Worm (Caenorhabditis elegans): Measurements from ENCODE around the gene T05A8.2.
A peak's percentile ranks its signal among the peaks of the same experiment; 100 is the strongest.

Gene T05A8.2

DNA sequence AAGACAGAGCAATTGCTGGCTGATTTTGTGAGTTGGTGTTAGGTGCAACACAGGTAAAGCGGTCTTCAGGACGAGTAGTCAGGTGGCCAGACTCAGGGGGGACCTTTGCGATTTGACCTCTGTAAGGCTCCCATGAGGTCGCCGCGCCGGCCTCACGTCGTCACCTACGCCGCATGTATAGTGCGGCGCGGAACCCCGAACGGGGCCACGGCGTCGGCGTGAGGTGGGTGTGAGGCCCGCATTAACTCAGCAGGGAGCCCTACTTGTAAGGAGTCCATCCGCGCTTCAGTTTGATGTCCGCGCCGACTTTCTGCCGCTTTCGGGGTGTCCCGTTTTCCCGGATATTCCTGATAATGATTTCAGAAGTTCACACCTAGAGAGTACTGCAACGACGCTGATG is 43.8 kb upstream of the T05A8.2 start (continued):
- no peak for TF ChIP-seq efl-3 (GFP tag; optimal IDR thresholded peaks at IDR 0.05)

- no peak for TF ChIP-seq xbp-1 (tag; optimal IDR thresholded peaks at IDR 0.05)
- TF ChIP-seq nhr-71 (tag; optimal IDR thresholded peaks at IDR 0.05), result no peak
- TF ChIP-seq isw-1 (GFP tag; IDR thresholded peaks at IDR 0.05), result no peak
- no peak for TF ChIP-seq nhr-19 (GFP tag; conservative IDR thresholded peaks at IDR 0.05)
- TF ChIP-seq ama-1 (optimal IDR thresholded peaks at IDR 0.05), result no peak
- no peak for TF ChIP-seq C34B4.2 (tag; optimal IDR thresholded peaks at IDR 0.05)
- TF ChIP-seq ceh-82 (tag; optimal IDR thresholded peaks at IDR 0.05), result no peak
- TF ChIP-seq swsn-7 (tag; optimal IDR thresholded peaks at IDR 0.05), result no peak
- TF ChIP-seq blmp-1 (tag; optimal IDR thresholded peaks at IDR 0.05), result no peak
- TF ChIP-seq elt-3 (tag; optimal IDR thresholded peaks at IDR 0.05), result no peak
- no peak for TF ChIP-seq jun-1 (tag; optimal IDR thresholded peaks at IDR 0.05)
- no peak for TF ChIP-seq nhr-237 (tag; optimal IDR thresholded peaks at IDR 0.05)
- TF ChIP-seq unc-62 (GFP tag; optimal IDR thresholded peaks at IDR 0.05), result no peak
- no peak for TF ChIP-seq unc-30 (tag; optimal IDR thresholded peaks at IDR 0.05)
Observed at ce11 chrII:2752999-2753398, 42.2 kb upstream of the T05A8.2 start, which contains the start of gene F29A7.3. Gene F29A7.3, plus strand, starts transcription at chrII:2753299.

DNA sequence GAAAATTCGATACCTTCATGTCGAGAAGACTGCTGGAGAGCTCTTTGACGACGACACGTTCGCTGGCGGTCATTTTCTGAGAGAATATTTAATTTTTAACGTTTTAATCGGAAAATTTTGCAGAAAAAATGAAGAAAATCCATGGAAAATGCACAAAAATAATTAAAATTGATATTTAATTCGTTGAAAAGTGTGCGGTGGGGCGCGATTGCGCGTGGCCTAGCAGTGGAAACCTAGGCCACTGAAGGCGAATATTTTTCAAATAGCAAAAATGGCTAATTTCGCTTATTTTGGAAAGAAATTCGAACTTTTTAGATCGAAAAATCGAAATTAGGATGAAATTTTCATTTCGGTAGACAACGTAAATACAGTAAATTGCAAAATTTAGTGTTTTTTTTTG is 41.7 kb upstream of the T05A8.2 start, which contains the start of gene F29A7.6:
Gene F29A7.6, minus strand, starts transcription at position 76 of the 400 bp plus-strand sequence.
- TF ChIP-seq mep-1 (tag; optimal IDR thresholded peaks at IDR 0.05), result no peak
- TF ChIP-seq skn-1 (tag; optimal IDR thresholded peaks at IDR 0.05), result peak; percentile 41
- no peak for TF ChIP-seq ztf-4 (tag; optimal IDR thresholded peaks at IDR 0.05)
- TF ChIP-seq elt-2 (tag; optimal IDR thresholded peaks at IDR 0.05), result peak; percentile 53
- TF ChIP-seq C16A3.4 (tag; optimal IDR thresholded peaks at IDR 0.05), result peak; percentile 46
- no peak for TF ChIP-seq sptf-1 (tag; optimal IDR thresholded peaks at IDR 0.05)
- no peak for TF ChIP-seq mef-2 (tag; optimal IDR thresholded peaks at IDR 0.05)
- TF ChIP-seq snpc-4 (tag; optimal IDR thresholded peaks at IDR 0.05), result peak; percentile 64
- no peak for TF ChIP-seq ceh-63 (GFP tag; optimal IDR thresholded peaks at IDR 0.05)
- peak; percentile 78 for TF ChIP-seq lin-14 (GFP tag; optimal IDR thresholded peaks at IDR 0.05)
- no peak for TF ChIP-seq nhr-71 (tag; optimal IDR thresholded peaks at IDR 0.05)
- no peak for TF ChIP-seq nhr-76 (tag; optimal IDR thresholded peaks at IDR 0.05)
- peak; percentile 20 for TF ChIP-seq C04F5.9 (tag; optimal IDR thresholded peaks at IDR 0.05)
- peak in 1 of 2 experiments; percentile 83 for TF ChIP-seq ztf-11 (tag; optimal IDR thresholded peaks at IDR 0.05)
- TF ChIP-seq tbx-2 (tag; optimal IDR thresholded peaks at IDR 0.05), result peak; percentile 78
- no peak for TF ChIP-seq aha-1 (tag; optimal IDR thresholded peaks at IDR 0.05)
- TF ChIP-seq mab-9 (GFP tag; IDR thresholded peaks at IDR 0.05), result 0 out of 2 replicates have a peak, but pooled peaks have one; percentile 36
- TF ChIP-seq unc-30 (tag; optimal IDR thresholded peaks at IDR 0.05), result no peak
- TF ChIP-seq pax-3 (tag; optimal IDR thresholded peaks at IDR 0.05), result peak; percentile 69
- no peak for TF ChIP-seq ama-1 (optimal IDR thresholded peaks at IDR 0.05)
- no peak for TF ChIP-seq zip-4 (GFP tag; optimal IDR thresholded peaks at IDR 0.05)
- TF ChIP-seq nhr-77 (tag; optimal IDR thresholded peaks at IDR 0.05), result peak; percentile 3
- peak; percentile 78 for TF ChIP-seq dsc-1 (tag; optimal IDR thresholded peaks at IDR 0.05)
- no peak for TF ChIP-seq ces-1 (GFP tag; optimal IDR thresholded peaks at IDR 0.05)
- peak; percentile 63 for TF ChIP-seq snu-23 (GFP tag; optimal IDR thresholded peaks at IDR 0.05)
- TF ChIP-seq efl-3 (GFP tag; optimal IDR thresholded peaks at IDR 0.05), result no peak
- TF ChIP-seq hlh-17 (GFP tag; optimal IDR thresholded peaks at IDR 0.05; ENCODE audit: borderline replicate concordance), result no peak
- TF ChIP-seq nhr-90 (tag; optimal IDR thresholded peaks at IDR 0.05; ENCODE audit: poor library complexity), result peak; percentile 79
- no peak for TF ChIP-seq nhr-84 (tag; optimal IDR thresholded peaks at IDR 0.05)
- no peak for TF ChIP-seq pag-3 (tag; optimal IDR thresholded peaks at IDR 0.05; ENCODE audit: borderline replicate concordance, insufficient read depth)
- no peak for TF ChIP-seq aly-2 (tag; optimal IDR thresholded peaks at IDR 0.05)
- peak; percentile 67 for TF ChIP-seq nhr-85 (tag)
- peak; percentile 36 for TF ChIP-seq jun-1 (tag; optimal IDR thresholded peaks at IDR 0.05)
- no peak for TF ChIP-seq ceh-8 (GFP tag; optimal IDR thresholded peaks at IDR 0.05)
- TF ChIP-seq lin-13 (GFP tag; optimal IDR thresholded peaks at IDR 0.05), result peak; percentile 57
- TF ChIP-seq sox-4 (tag; optimal IDR thresholded peaks at IDR 0.05), result peak; percentile 65
- peak; percentile 81 for TF ChIP-seq nhr-47 (tag; optimal IDR thresholded peaks at IDR 0.05)
- TF ChIP-seq ceh-90 (tag; optimal IDR thresholded peaks at IDR 0.05), result peak; percentile 86
- TF ChIP-seq vab-15 (tag; optimal IDR thresholded peaks at IDR 0.05), result no peak
- TF ChIP-seq nhr-19 (GFP tag; conservative IDR thresholded peaks at IDR 0.05), result peak; percentile 65
- no peak for TF ChIP-seq unc-62 (GFP tag; optimal IDR thresholded peaks at IDR 0.05)

Data from whole organism, L1 larva.